Fruit fly (Drosophila melanogaster) ovary, adult (tissue): ENCODE results near the gene Acyp.

Source experiments
- CG17801 ChIP-seq: fragments of 200-800 bp; optimal IDR thresholded peaks from 2 replicates; lab custom pipeline; 2019; ENCODE audit warnings: missing biosample characterization, mild to moderate bottlenecking, missing genetic modification characterization, moderate library complexity; ENCODE audit not compliant: partially characterized antibody

Gene Acyp

DNA sequence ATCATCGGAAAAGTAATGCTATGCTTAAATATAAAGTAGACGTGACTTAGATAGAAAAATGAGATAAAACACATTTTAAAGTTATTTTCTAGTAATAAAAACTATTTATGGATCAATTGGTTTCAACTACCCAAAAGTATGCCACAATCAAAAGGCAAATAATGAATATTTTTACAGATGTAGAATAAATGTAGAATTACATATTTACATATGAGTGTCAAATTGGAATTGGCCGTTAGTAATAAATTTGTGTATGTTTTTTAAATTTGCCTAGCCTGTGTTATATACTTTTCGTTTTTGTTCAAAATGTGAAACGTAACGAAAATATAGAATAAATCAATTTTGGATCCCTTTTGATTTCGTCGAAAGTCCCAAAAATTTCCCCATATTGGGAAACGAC is at the start of gene Acyp:
Acyp (plus strand) TSS at position 301 of the 400 bp plus-strand sequence.
- no peak for TF ChIP-seq CG17801 (GFP tag; lab: Kevin White, UChicago)

DNA sequence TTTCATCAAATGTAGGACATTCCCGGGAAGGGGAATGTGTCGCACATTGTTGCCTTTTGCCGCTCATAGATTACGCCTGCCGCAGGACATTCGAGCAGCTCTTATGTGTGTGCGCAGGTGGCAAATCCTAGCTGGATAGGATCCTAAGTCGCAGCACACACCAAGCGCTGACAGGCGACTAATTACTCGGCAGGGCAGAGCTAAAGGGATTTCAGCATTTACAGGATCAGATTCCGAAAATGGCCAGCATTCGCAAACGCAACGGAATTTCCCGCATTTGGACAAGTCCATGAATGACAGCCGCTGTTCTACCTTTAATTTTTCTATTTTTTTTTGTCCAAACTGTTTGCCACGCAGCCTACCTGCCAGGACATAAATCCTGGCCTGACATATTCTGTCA is 44.2 kb upstream of the Acyp start:
- TF ChIP-seq CG17801 (GFP tag; lab: Kevin White, UChicago), result no peak

DNA sequence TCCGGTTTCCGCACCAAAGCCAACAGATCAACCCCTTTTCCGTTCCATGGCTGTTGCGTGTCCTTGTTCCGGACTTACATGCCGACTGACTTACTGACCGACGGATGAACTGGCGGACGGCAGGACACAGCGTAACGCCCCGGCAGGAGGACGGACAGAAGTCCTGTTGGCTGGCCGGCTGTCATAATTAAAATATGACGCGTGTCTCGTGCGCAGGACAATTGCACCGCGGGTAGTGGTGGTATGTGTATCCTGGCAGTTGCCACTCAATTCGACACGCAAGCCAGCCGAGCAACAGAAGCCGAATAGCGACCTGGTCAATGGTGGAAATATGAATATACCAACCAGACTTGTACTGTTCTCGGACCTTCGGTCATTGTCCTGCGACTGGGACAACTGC is 42.5 kb upstream of the Acyp start:
- TF ChIP-seq CG17801 (GFP tag; lab: Kevin White, UChicago), result no peak

DNA sequence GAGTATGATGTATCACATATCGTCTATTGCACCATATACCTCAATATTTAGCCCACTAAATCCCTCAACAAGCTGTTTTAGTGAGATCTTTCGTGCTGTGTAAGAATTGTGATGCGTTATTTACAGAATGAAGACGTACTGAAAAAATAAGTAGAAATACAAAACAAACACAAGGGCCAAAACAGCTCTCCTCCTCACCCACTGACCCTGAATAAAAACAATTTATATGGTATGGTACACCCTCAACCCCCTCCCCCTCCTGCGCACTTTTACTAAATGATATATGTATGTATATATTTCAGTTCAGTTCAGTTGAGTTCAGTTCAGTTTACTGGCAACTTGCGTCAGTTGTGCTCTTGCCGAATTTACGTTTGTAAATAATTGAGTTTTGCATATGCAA is 38.7 kb upstream of the Acyp start:
- no peak for TF ChIP-seq CG17801 (GFP tag; lab: Kevin White, UChicago)

DNA sequence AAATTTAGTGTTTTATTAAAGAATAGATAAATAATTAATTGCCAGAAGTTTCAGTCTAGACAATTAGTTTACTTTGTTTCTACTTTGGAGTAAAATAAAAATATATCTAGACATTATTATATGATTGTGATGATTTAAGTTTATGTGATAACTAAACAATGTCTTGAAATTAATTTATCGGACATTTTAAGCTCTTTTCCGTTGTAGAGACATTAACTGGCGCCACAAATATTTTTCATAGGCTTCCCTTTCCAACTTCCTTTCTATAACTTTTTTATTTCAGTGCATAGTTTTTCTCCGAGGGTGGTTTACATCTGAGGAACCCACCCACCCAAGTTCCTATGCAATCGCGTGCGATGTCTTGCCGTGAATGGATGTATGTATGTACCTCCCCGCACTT is 35.2 kb upstream of the Acyp start:
- TF ChIP-seq CG17801 (GFP tag; lab: Kevin White, UChicago), result no peak

dm6 chr2L:13877934-13878580 is 33.8 kb upstream of the Acyp start:
- TF ChIP-seq CG17801 (GFP tag; lab: Kevin White, UChicago), result no peak

dm6 chr2L:13878801-13879200 is 33.1 kb upstream of the Acyp start:
- peak; percentile 54 for TF ChIP-seq CG17801 (GFP tag; lab: Kevin White, UChicago)

DNA sequence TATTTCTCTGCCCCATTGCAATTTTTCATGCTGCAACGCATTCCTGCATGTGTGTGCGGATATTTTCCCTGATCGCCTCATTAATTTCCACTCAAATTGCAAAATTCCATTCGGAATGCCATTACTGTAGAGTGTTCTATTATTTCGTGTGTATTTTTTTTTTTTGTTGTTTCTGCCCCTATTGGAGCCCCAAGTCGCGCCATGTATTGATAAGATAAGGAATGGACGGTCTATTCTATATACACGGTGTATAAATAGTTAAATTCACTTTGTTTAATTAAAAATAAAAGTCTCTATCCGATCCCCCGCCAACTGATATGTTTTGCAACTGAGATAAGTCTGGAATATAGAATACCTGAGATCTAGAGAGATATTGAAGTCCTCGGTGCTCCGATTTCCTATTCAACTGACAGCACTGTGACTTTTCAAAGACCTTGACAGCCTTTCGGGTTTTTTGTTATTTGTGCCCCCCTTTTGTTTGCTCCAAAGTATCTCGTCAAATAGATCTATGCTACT is 30.4 kb upstream of the Acyp start:
- TF ChIP-seq CG17801 (GFP tag; lab: Kevin White, UChicago), result no peak

DNA sequence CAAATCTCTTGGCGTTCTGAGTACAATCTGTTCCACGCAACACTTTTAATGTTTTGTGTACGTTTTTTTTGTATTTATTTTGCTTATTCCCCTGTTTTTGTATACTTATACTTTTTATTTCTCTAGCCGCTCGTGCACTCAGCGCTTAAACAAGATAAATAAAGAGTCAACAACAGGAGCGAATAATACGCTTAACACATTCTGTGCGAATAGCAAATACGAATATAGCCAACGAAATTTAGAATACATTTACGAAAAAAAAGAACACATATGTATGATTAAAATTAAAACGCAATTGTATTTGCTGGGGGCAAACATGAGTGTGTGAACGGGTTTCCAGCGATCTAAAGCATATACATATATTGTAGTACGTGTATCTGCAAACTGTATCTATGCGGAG is 29.9 kb upstream of the Acyp start:
- TF ChIP-seq CG17801 (GFP tag; lab: Kevin White, UChicago), result no peak

DNA sequence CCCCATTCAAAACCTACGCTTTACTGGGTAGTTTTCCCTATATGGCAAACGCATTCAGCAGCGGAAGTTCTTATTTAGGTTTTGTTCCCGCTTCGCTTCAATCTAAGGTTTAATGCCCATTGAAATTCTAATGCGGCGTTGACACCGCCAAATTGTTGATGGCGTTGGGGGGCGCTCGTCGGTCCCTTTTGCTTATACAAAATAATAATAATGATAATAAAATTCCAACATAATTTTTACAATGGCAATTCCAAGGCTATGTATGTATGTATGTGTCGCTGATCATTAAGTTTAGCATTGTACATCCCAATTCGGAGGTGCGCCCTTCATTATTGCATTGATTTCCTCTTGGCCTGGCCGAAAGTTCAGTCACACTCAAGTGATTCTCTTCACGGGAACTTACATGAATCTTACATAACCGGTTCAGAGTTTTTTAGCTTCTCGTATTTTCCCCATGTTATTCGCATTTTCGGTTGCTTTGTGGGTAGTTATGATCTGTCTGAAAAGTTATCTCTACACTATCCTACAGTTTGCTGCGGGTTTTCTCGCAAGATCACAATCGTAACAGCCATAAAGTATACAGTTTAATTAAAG is 27.7 kb upstream of the Acyp start:
- TF ChIP-seq CG17801 (GFP tag; lab: Kevin White, UChicago), result no peak

- no peak for TF ChIP-seq CG17801 (GFP tag; lab: Kevin White, UChicago)
Observed at dm6 chr2L:13884678-13885303, 27.1 kb upstream of the Acyp start.

- no peak for TF ChIP-seq CG17801 (GFP tag; lab: Kevin White, UChicago)
Observed at dm6 chr2L:13886326-13887073, 25.4 kb upstream of the Acyp start.

- TF ChIP-seq CG17801 (GFP tag; lab: Kevin White, UChicago), result no peak
Observed at dm6 chr2L:13889934-13890333, 21.9 kb upstream of the Acyp start.

DNA sequence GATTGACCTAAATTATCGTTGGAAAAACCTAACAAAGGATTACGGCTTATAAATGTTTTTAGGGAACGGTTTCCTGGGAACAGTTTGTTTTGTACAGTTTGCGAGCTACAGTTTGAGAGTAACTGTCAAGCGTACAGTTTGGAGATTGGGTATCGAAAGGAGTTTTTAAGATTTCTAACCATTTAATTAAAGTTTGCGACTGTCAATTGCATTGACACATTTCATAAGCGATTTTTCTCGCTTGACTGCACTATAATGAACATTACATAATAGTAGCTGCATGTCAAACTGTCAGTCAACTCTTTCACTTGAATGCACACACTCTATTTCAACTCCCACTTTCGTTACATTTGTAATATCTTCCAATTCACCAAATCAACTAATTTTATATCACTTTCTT is 19.1 kb upstream of the Acyp start:
- TF ChIP-seq CG17801 (GFP tag; lab: Kevin White, UChicago), result no peak

dm6 chr2L:13893439-13893838 is 18.4 kb upstream of the Acyp start:
- TF ChIP-seq CG17801 (GFP tag; lab: Kevin White, UChicago), result no peak
